Worm (Caenorhabditis elegans) whole organism, mixed stage, embryonic: ENCODE data around the gene cyp-33D1.

Source experiments
- M03D4.4 ChIP-seq: sonication (generic microtip); optimal IDR thresholded peaks from 2 replicates; lab custom pipeline; 2017; ENCODE audit warnings: mild to moderate bottlenecking, missing genetic modification characterization, missing compliant biosample characterization
- blmp-1 ChIP-seq: fragments of 150-350 bp; optimal IDR thresholded peaks from 2 replicates; lab custom pipeline; 2014; ENCODE audit warnings: missing biosample characterization, missing genetic modification characterization
- ceh-39 ChIP-seq: fragments of 150-350 bp; optimal IDR thresholded peaks from 2 replicates; lab custom pipeline; 2014; ENCODE audit warnings: missing biosample characterization, missing genetic modification characterization
- ceh-43 ChIP-seq: fragments of 200-800 bp; sonication (Bioruptor generic); optimal IDR thresholded peaks from 2 replicates; lab custom pipeline; 2018; ENCODE audit warnings: mild to moderate bottlenecking, missing genetic modification characterization, moderate library complexity, missing compliant biosample characterization
- ceh-83 ChIP-seq: fragments of 200-800 bp; sonication (Bioruptor generic); optimal IDR thresholded peaks from 2 replicates; lab custom pipeline; 2018; ENCODE audit warnings: mild to moderate bottlenecking, missing genetic modification characterization, missing compliant biosample characterization
- ces-1 ChIP-seq: fragments of 150-350 bp; optimal IDR thresholded peaks from 2 replicates; lab custom pipeline; 2014; ENCODE audit warnings: missing biosample characterization, missing genetic modification reagents, missing genetic modification characterization
- drap-1 ChIP-seq: fragments of 200-800 bp; sonication (Bioruptor generic); optimal IDR thresholded peaks from 3 replicates; lab custom pipeline; 2018; ENCODE audit warnings: mild to moderate bottlenecking, missing genetic modification characterization, missing compliant biosample characterization
- elt-1 ChIP-seq: sonication (generic microtip); optimal IDR thresholded peaks from 2 replicates; lab custom pipeline; 2017; ENCODE audit warnings: missing genetic modification characterization, mild to moderate bottlenecking, missing compliant biosample characterization, antibody characterized with exemption, moderate library complexity, borderline replicate concordance; ENCODE audit not compliant: insufficient read depth
- flh-1 ChIP-seq: fragments of 200-800 bp; sonication (Bioruptor generic); optimal IDR thresholded peaks from 2 replicates; lab custom pipeline; 2018; ENCODE audit warnings: mild to moderate bottlenecking, missing genetic modification characterization, moderate library complexity, missing compliant biosample characterization
- hlh-1 ChIP-seq: fragments of 150-350 bp; optimal IDR thresholded peaks from 2 replicates; lab custom pipeline; 2014; ENCODE audit warnings: missing biosample characterization, missing genetic modification reagents, missing genetic modification characterization
- lin-13 ChIP-seq: fragments of 150-350 bp; optimal IDR thresholded peaks from 2 replicates; lab custom pipeline; 2014; ENCODE audit warnings: missing biosample characterization, missing genetic modification characterization
- lin-32 ChIP-seq: fragments of 200-800 bp; sonication (Bioruptor generic); optimal IDR thresholded peaks from 2 replicates; lab custom pipeline; 2018; ENCODE audit warnings: mild to moderate bottlenecking, missing genetic modification characterization, missing compliant biosample characterization
- lsy-2 ChIP-seq: fragments of 150-350 bp; optimal IDR thresholded peaks from 2 replicates; lab custom pipeline; 2014; ENCODE audit warnings: missing biosample characterization, missing genetic modification characterization
- mab-5 ChIP-seq: fragments of 150-350 bp; optimal IDR thresholded peaks from 2 replicates; lab custom pipeline; 2014; ENCODE audit warnings: missing biosample characterization, missing genetic modification characterization
- mep-1 ChIP-seq: fragments of 150-350 bp; optimal IDR thresholded peaks from 2 replicates; lab custom pipeline; 2017; ENCODE audit warnings: missing biosample characterization, missing genetic modification reagents, missing genetic modification characterization, inconsistent platforms
- mls-2 ChIP-seq: sonication (generic microtip); optimal IDR thresholded peaks from 2 replicates; lab custom pipeline; 2016; ENCODE audit warnings: mild to moderate bottlenecking, missing genetic modification characterization, moderate library complexity, missing compliant biosample characterization
- nhr-12 ChIP-seq: fragments of 150-350 bp; optimal IDR thresholded peaks from 2 replicates; lab custom pipeline; 2014; ENCODE audit warnings: missing biosample characterization, missing genetic modification characterization
- nhr-237 ChIP-seq: fragments of 150-350 bp; optimal IDR thresholded peaks from 2 replicates; lab custom pipeline; 2014; ENCODE audit warnings: missing biosample characterization, missing genetic modification characterization
- nhr-28 ChIP-seq: fragments of 150-350 bp; optimal IDR thresholded peaks from 2 replicates; lab custom pipeline; 2014; ENCODE audit warnings: missing biosample characterization, missing genetic modification characterization
- nhr-76 ChIP-seq: sonication (generic microtip); optimal IDR thresholded peaks from 2 replicates; lab custom pipeline; 2017; ENCODE audit warnings: missing biosample characterization, missing genetic modification characterization
- pha-4 ChIP-seq: fragments of 150-350 bp; optimal IDR thresholded peaks from 2 replicates; lab custom pipeline; 2018; ENCODE audit warnings: missing biosample characterization, missing genetic modification reagents, missing genetic modification characterization
- sem-2 ChIP-seq: fragments of 200-800 bp; sonication (Bioruptor generic); optimal IDR thresholded peaks from 2 replicates; lab custom pipeline; 2018; ENCODE audit warnings: mild to moderate bottlenecking, missing genetic modification characterization, missing compliant biosample characterization
- sptf-1 ChIP-seq: sonication (generic microtip); optimal IDR thresholded peaks from 2 replicates; lab custom pipeline; 2017; ENCODE audit warnings: mild to moderate bottlenecking, missing genetic modification characterization, moderate library complexity, missing compliant biosample characterization
- tbx-8 ChIP-seq: fragments of 200-800 bp; sonication (Bioruptor generic); optimal IDR thresholded peaks from 2 replicates; lab custom pipeline; 2018; ENCODE audit warnings: mild to moderate bottlenecking, missing genetic modification characterization, moderate library complexity, missing compliant biosample characterization
- unc-120 ChIP-seq: sonication (generic microtip); optimal IDR thresholded peaks from 2 replicates; lab custom pipeline; 2017; ENCODE audit warnings: missing genetic modification characterization, missing compliant biosample characterization; ENCODE audit not compliant: poor library complexity, severe bottlenecking
- unc-39 ChIP-seq: fragments of 150-350 bp; optimal IDR thresholded peaks from 2 replicates; lab custom pipeline; 2014; ENCODE audit warnings: missing biosample characterization, missing genetic modification characterization
- unc-62 ChIP-seq: fragments of 150-350 bp; optimal IDR thresholded peaks from 2 replicates; lab custom pipeline; 2014; ENCODE audit warnings: missing biosample characterization, missing genetic modification reagents, missing genetic modification characterization
- zip-8 ChIP-seq: fragments of 150-350 bp; optimal IDR thresholded peaks from 2 replicates; lab custom pipeline; 2014; ENCODE audit warnings: missing biosample characterization, missing genetic modification characterization
- ztf-11 ChIP-seq: fragments of 150-350 bp; optimal IDR thresholded peaks from 2 replicates; lab custom pipeline; 2014; ENCODE audit warnings: missing biosample characterization, missing genetic modification characterization

Gene cyp-33D1

ce11 chrV:16131249-16131648 lies 44.4 kb downstream of the cyp-33D1 start, which contains the start of gene fbxa-142:
TSS of gene fbxa-142 (minus strand) at chrV:16131349.
- TF ChIP-seq sptf-1 (tag; lab: Kevin White, UChicago): no peak
- TF ChIP-seq mep-1 (tag; lab: Kevin White, UChicago): no peak
- TF ChIP-seq ces-1 (GFP tag; lab: Kevin White, UChicago): no peak
- TF ChIP-seq mls-2 (tag; lab: Kevin White, UChicago): no peak
- no peak for TF ChIP-seq ceh-83 (GFP tag; lab: Kevin White, UChicago)
- no peak for TF ChIP-seq tbx-8 (GFP tag; lab: Kevin White, UChicago)
- no peak for TF ChIP-seq sem-2 (GFP tag; lab: Kevin White, UChicago)
- no peak for TF ChIP-seq nhr-76 (tag; lab: Kevin White, UChicago)
- no peak for TF ChIP-seq pha-4 (tag; lab: Kevin White, UChicago)
- no peak for TF ChIP-seq ceh-39 (tag; lab: Kevin White, UChicago)
- TF ChIP-seq flh-1 (GFP tag; lab: Kevin White, UChicago): no peak

ce11 chrV:16129116-16129515 lies 46.5 kb downstream of the cyp-33D1 start:
- TF ChIP-seq mep-1 (tag; lab: Kevin White, UChicago) (no peak), ceh-83 (GFP tag; lab: Kevin White, UChicago) (no peak), lin-32 (GFP tag; lab: Kevin White, UChicago) (no peak), nhr-237 (tag; lab: Kevin White, UChicago) (no peak), drap-1 (GFP tag; lab: Kevin White, UChicago) (no peak), M03D4.4 (no peak), pha-4 (tag; lab: Kevin White, UChicago) (no peak), mab-5 (tag; lab: Kevin White, UChicago) (no peak), unc-39 (tag; lab: Kevin White, UChicago) (no peak), nhr-28 (tag; lab: Kevin White, UChicago) (no peak), ces-1 (GFP tag; lab: Kevin White, UChicago) (no peak), unc-120 (no peak)

- TF ChIP-seq drap-1 (GFP tag; lab: Kevin White, UChicago): no peak
- TF ChIP-seq ces-1 (GFP tag; lab: Kevin White, UChicago): no peak
- no peak for TF ChIP-seq nhr-237 (tag; lab: Kevin White, UChicago)
- TF ChIP-seq ztf-11 (tag; lab: Kevin White, UChicago): no peak
- TF ChIP-seq M03D4.4: no peak
- no peak for TF ChIP-seq lsy-2
- no peak for TF ChIP-seq elt-1 (tag; lab: Kevin White, UChicago)
- no peak for TF ChIP-seq unc-62 (GFP tag; lab: Kevin White, UChicago)
- no peak for TF ChIP-seq pha-4 (tag; lab: Kevin White, UChicago)
- no peak for TF ChIP-seq flh-1 (GFP tag; lab: Kevin White, UChicago)
- no peak for TF ChIP-seq hlh-1 (tag; lab: Kevin White, UChicago)
- TF ChIP-seq lin-32 (GFP tag; lab: Kevin White, UChicago): no peak
- no peak for TF ChIP-seq zip-8 (tag; lab: Kevin White, UChicago)
- TF ChIP-seq sem-2 (GFP tag; lab: Kevin White, UChicago): no peak
- no peak for TF ChIP-seq blmp-1 (tag; lab: Kevin White, UChicago)
- TF ChIP-seq unc-120: no peak
- TF ChIP-seq ceh-83 (GFP tag; lab: Kevin White, UChicago): no peak
- no peak for TF ChIP-seq unc-39 (tag; lab: Kevin White, UChicago)
These were observed 48.3 kb downstream of the cyp-33D1 start, which contains the start of gene fbxa-143 for ce11 chrV:16127401-16127800. TSS of gene fbxa-143 (minus strand) at chrV:16127501.

- no peak for TF ChIP-seq pha-4 (tag; lab: Kevin White, UChicago)
- TF ChIP-seq nhr-12 (tag; lab: Kevin White, UChicago): no peak
- TF ChIP-seq mep-1 (tag; lab: Kevin White, UChicago): no peak
- no peak for TF ChIP-seq mab-5 (tag; lab: Kevin White, UChicago)
- no peak for TF ChIP-seq hlh-1 (tag; lab: Kevin White, UChicago)
- no peak for TF ChIP-seq zip-8 (tag; lab: Kevin White, UChicago)
- no peak for TF ChIP-seq M03D4.4
- TF ChIP-seq ztf-11 (tag; lab: Kevin White, UChicago): no peak
- TF ChIP-seq tbx-8 (GFP tag; lab: Kevin White, UChicago): no peak
- no peak for TF ChIP-seq flh-1 (GFP tag; lab: Kevin White, UChicago)
- no peak for TF ChIP-seq lsy-2
- TF ChIP-seq ceh-43 (GFP tag; lab: Kevin White, UChicago): no peak
- TF ChIP-seq ceh-83 (GFP tag; lab: Kevin White, UChicago): no peak
- no peak for TF ChIP-seq unc-39 (tag; lab: Kevin White, UChicago)
- no peak for TF ChIP-seq lin-13 (tag; lab: Kevin White, UChicago)
- no peak for TF ChIP-seq ces-1 (GFP tag; lab: Kevin White, UChicago)
These were observed 50.9 kb downstream of the cyp-33D1 start, which contains the start of gene nhr-111 for ce11 chrV:16124739-16125138. TSS of gene nhr-111 (minus strand) at chrV:16124839.
